Fruit fly (Drosophila melanogaster) whole organism: Measurements from ENCODE around the gene CG43732.

Experiments used
- CG8478 ChIP-seq: fragments of >200 bp; optimal IDR thresholded peaks from 2 replicates; lab custom pipeline; 2018; ENCODE audit warnings: inconsistent platforms
- Dll ChIP-seq: fragments of >200 bp; optimal IDR thresholded peaks from 2 replicates; lab custom pipeline; 2017
- pan ChIP-seq: fragments of >200 bp; optimal IDR thresholded peaks from 2 replicates; lab custom pipeline; 2017
- psq ChIP-seq: fragments of >200 bp; optimal IDR thresholded peaks from 2 replicates; lab custom pipeline; 2017
- usp ChIP-seq: fragments of >200 bp; optimal IDR thresholded peaks from 2 replicates; lab custom pipeline; 2017; ENCODE audit warnings: missing biosample characterization, missing genetic modification characterization, mixed read lengths

DNA sequence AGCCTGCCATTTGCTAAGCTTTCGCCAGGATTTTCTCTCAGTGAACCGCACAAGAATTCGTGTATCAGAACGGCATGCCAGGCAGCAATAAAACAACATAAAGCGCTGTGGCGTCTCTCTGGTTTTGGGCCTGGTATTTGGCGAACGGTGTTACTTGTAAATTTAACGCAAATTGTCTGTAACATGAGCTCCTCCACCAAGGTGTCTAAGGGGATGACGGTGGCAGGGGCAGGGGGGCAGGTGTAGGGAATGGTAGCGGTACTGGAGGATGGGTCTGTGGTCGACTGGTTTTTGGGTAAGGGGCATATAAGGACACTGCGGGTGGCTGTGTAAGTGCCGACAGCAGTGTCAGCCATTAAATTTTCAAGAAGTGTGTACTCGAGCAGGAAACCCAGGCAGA lies 14.8 kb downstream of the CG43732 start:
- no peak for TF ChIP-seq psq (lab: Kevin White, UChicago)
- TF ChIP-seq Dll (lab: Kevin White, UChicago) = no peak
- no peak for TF ChIP-seq usp (GFP tag; lab: Kevin White, UChicago)
- TF ChIP-seq pan (lab: Kevin White, UChicago) = no peak
- no peak for TF ChIP-seq CG8478 (lab: Kevin White, UChicago)
